Fruit fly (Drosophila melanogaster) whole organism, adult: ENCODE results near the gene Ogg1.

ENCODE experiments used
- CG7101 ChIP-seq: fragments of 200-800 bp; sonication (Bioruptor generic); optimal IDR thresholded peaks from 2 replicates; lab custom pipeline; 2018; ENCODE audit warnings: missing biosample characterization, mild to moderate bottlenecking, missing genetic modification characterization, moderate library complexity
- Hr96 ChIP-seq: fragments of 200-800 bp; sonication (Bioruptor generic); optimal IDR thresholded peaks from 2 replicates; lab custom pipeline; 2016; ENCODE audit warnings: missing biosample characterization, missing genetic modification characterization
- tj ChIP-seq: fragments of 200-800 bp; sonication (Bioruptor generic); optimal IDR thresholded peaks from 3 replicates; lab custom pipeline; 2017; ENCODE audit warnings: missing biosample characterization, mild to moderate bottlenecking, missing genetic modification characterization, moderate library complexity

dm6 chrX:8690003-8690402 is at the start of gene Ogg1, which contains the start of gene Ppt1:
- peak; percentile 40 for TF ChIP-seq tj
- peak; percentile 75 for TF ChIP-seq CG7101 (tag; lab: Kevin White, UChicago)
- TF ChIP-seq Hr96 (GFP tag; lab: Kevin White, UChicago), result peak; percentile 68
